In genomic region chr2L:15057225-15058117, dm6 we compare ENCODE assay signal across 1 fruit fly cellular context.
TF ChIP-seq lines count a peak whose summit lies in the region.

ck (minus strand) TSS chr2L:15057862.

TF ChIP-seq in whole organism, embryonic, 481 proteins besides CTCF, POLR2A, EP300 and RAD21 (continued from another document):
- TF ChIP-seq Myb (GFP tag; optimal IDR thresholded peaks at IDR 0.05; lab: Kevin White, UChicago) (peak; percentile 77), unpg (GFP tag; optimal IDR thresholded peaks at IDR 0.05; lab: Kevin White, UChicago) (no peak), phol (tag; optimal IDR thresholded peaks at IDR 0.05; lab: Kevin White, UChicago) (peak; percentile 10), exex (tag; optimal IDR thresholded peaks at IDR 0.05; lab: Kevin White, UChicago) (peak; percentile 2), CG12769 (tag; optimal IDR thresholded peaks at IDR 0.05; lab: Kevin White, UChicago) (peak; percentile 77), nerfin-2 (GFP tag; IDR thresholded peaks at IDR 0.05; lab: Robert Waterston, UW; ENCODE audit: partially characterized antibody) (peak; percentile 89), CG3995 (GFP tag; optimal IDR thresholded peaks at IDR 0.05; lab: Kevin White, UChicago) (peak; percentile 13), CG14860 (GFP tag; IDR thresholded peaks at IDR 0.05; lab: Robert Waterston, UW; ENCODE audit: partially characterized antibody) (peak; percentile 68), bbx (GFP tag; IDR thresholded peaks at IDR 0.05; lab: Robert Waterston, UW; ENCODE audit: partially characterized antibody) (peak; percentile 88), HLHmδ (GFP tag; optimal IDR thresholded peaks at IDR 0.05; lab: Kevin White, UChicago) (no peak), hbn (GFP tag; IDR thresholded peaks at IDR 0.05; lab: Robert Waterston, UW; ENCODE audit: partially characterized antibody) (peak; percentile 66), dmrt11E (tag; optimal IDR thresholded peaks at IDR 0.05; lab: Kevin White, UChicago) (no peak), BEAF-32 (GFP tag; optimal IDR thresholded peaks at IDR 0.05; lab: Kevin White, UChicago) (peak; percentile 73), CG9797 (GFP tag; optimal IDR thresholded peaks at IDR 0.05; lab: Kevin White, UChicago) (peak; percentile 96), Sry-δ (GFP tag; optimal IDR thresholded peaks at IDR 0.05; lab: Kevin White, UChicago) (peak; percentile 68), amos (GFP tag; IDR thresholded peaks at IDR 0.05; lab: Robert Waterston, UW; ENCODE audit: partially characterized antibody) (peak; percentile 74), CoRest (tag; optimal IDR thresholded peaks at IDR 0.05; lab: Kevin White, UChicago) (peak; percentile 15), CG3847 (GFP tag; IDR thresholded peaks at IDR 0.05; lab: Robert Waterston, UW) (peak; percentile 46; the same call in 1 of the 2 replicates), CG34376 (GFP tag; optimal IDR thresholded peaks at IDR 0.05; lab: Kevin White, UChicago) (peak; percentile 2), p53 (GFP tag; optimal IDR thresholded peaks at IDR 0.05; lab: Kevin White, UChicago) (peak; percentile 21), CG34224 (GFP tag; IDR thresholded peaks at IDR 0.05; lab: Robert Waterston, UW; ENCODE audit: partially characterized antibody) (peak; percentile 59), CG15601 (tag; optimal IDR thresholded peaks at IDR 0.05; lab: Kevin White, UChicago) (peak; percentile 1), knrl (GFP tag; IDR thresholded peaks at IDR 0.05; lab: Robert Waterston, UW; ENCODE audit: partially characterized antibody) (peak; percentile 60), Stat92E (GFP tag; optimal IDR thresholded peaks at IDR 0.05; lab: Kevin White, UChicago) (peak in 1 of 3 experiments; percentile 27), CG12391 (tag; optimal IDR thresholded peaks at IDR 0.05; lab: Kevin White, UChicago) (peak; percentile 2), D (optimal IDR thresholded peaks at IDR 0.05; lab: Kevin White, UChicago) (peak; percentile 43), D (GFP tag; optimal IDR thresholded peaks at IDR 0.05; lab: Kevin White, UChicago) (no peak), dimm (GFP tag; IDR thresholded peaks at IDR 0.05; lab: Robert Waterston, UW) (no peak), unc-4 (GFP tag; IDR thresholded peaks at IDR 0.05; lab: Robert Waterston, UW; ENCODE audit: partially characterized antibody) (peak; percentile 54), Fer1 (GFP tag; optimal IDR thresholded peaks at IDR 0.05; lab: Kevin White, UChicago) (peak; percentile 0), inv (GFP tag; IDR thresholded peaks at IDR 0.05; lab: Robert Waterston, UW; ENCODE audit: partially characterized antibody) (peak; percentile 59; the same call in 1 of the 2 replicates), CG4617 (GFP tag; optimal IDR thresholded peaks at IDR 0.05; lab: Kevin White, UChicago; ENCODE audit: borderline replicate concordance) (peak; percentile 13), CG6791 (GFP tag; IDR thresholded peaks at IDR 0.05; lab: Robert Waterston, UW; ENCODE audit: partially characterized antibody) (peak; percentile 85), cg (GFP tag; optimal IDR thresholded peaks at IDR 0.05; lab: Kevin White, UChicago) (peak; percentile 46), NC2β (GFP tag; optimal IDR thresholded peaks at IDR 0.05; lab: Kevin White, UChicago) (peak; percentile 39), Jarid2 (GFP tag; optimal IDR thresholded peaks at IDR 0.05; lab: Kevin White, UChicago) (peak; percentile 50), fd3F (GFP tag; optimal IDR thresholded peaks at IDR 0.05; lab: Kevin White, UChicago) (no peak), vvl (GFP tag; IDR thresholded peaks at IDR 0.05; lab: Robert Waterston, UW) (peak; percentile 67), CG4360 (GFP tag; IDR thresholded peaks at IDR 0.05; lab: Robert Waterston, UW) (no peak), E2f2 (GFP tag; IDR thresholded peaks at IDR 0.05; lab: Robert Waterston, UW) (peak; percentile 96), caup (GFP tag; optimal IDR thresholded peaks at IDR 0.05; lab: Kevin White, UChicago; ENCODE audit: severe bottlenecking) (no peak), Mad (GFP tag; optimal IDR thresholded peaks at IDR 0.05; lab: Kevin White, UChicago) (no peak), tll (GFP tag; optimal IDR thresholded peaks at IDR 0.05; lab: Kevin White, UChicago) (no peak), YL-1 (GFP tag; optimal IDR thresholded peaks at IDR 0.05; lab: Kevin White, UChicago) (no peak), Bdp1 (GFP tag; optimal IDR thresholded peaks at IDR 0.05; lab: Kevin White, UChicago) (no peak), Med (GFP tag; lab: Kevin White, UChicago) (peak; percentile 66), stc (GFP tag; IDR thresholded peaks at IDR 0.05; lab: Robert Waterston, UW) (peak; percentile 11; the same call in 1 of the 2 replicates), Hmr (GFP tag; optimal IDR thresholded peaks at IDR 0.05; lab: Kevin White, UChicago) (peak; percentile 64), gfzf (GFP tag; optimal IDR thresholded peaks at IDR 0.05; lab: Kevin White, UChicago) (peak; percentile 94), Scr (GFP tag; IDR thresholded peaks at IDR 0.05; lab: Robert Waterston, UW; ENCODE audit: partially characterized antibody) (peak; percentile 67), CG9215 (GFP tag; IDR thresholded peaks at IDR 0.05; lab: Robert Waterston, UW) (no peak), grau (tag; optimal IDR thresholded peaks at IDR 0.05; lab: Kevin White, UChicago) (peak; percentile 24), en (GFP tag; optimal IDR thresholded peaks at IDR 0.05; lab: Kevin White, UChicago) (no peak), CG8924 (tag; optimal IDR thresholded peaks at IDR 0.05; lab: Kevin White, UChicago) (peak; percentile 42), Dref (GFP tag; IDR thresholded peaks at IDR 0.05; lab: Robert Waterston, UW) (peak; percentile 85), Ets65A (GFP tag; lab: Kevin White, UChicago) (no peak), CG16813 (GFP tag; IDR thresholded peaks at IDR 0.05; lab: Robert Waterston, UW; ENCODE audit: partially characterized antibody) (peak; percentile 74), CG31224 (GFP tag; IDR thresholded peaks at IDR 0.05; lab: Robert Waterston, UW) (no peak), bcd (GFP tag; optimal IDR thresholded peaks at IDR 0.05; lab: Kevin White, UChicago) (peak; percentile 24), sd (tag; optimal IDR thresholded peaks at IDR 0.05; lab: Kevin White, UChicago) (peak; percentile 44), HmgZ (tag; optimal IDR thresholded peaks at IDR 0.05; lab: Kevin White, UChicago) (peak; percentile 54), Elba2 (GFP tag; optimal IDR thresholded peaks at IDR 0.05; lab: Kevin White, UChicago) (peak; percentile 89), sna (GFP tag; IDR thresholded peaks at IDR 0.05; lab: Robert Waterston, UW; ENCODE audit: partially characterized antibody) (peak; percentile 65), Dp (GFP tag; optimal IDR thresholded peaks at IDR 0.05; lab: Kevin White, UChicago) (peak; percentile 93), kah (GFP tag; optimal IDR thresholded peaks at IDR 0.05; lab: Kevin White, UChicago) (peak; percentile 70), tna (GFP tag; IDR thresholded peaks at IDR 0.05; lab: Robert Waterston, UW; ENCODE audit: partially characterized antibody) (peak; percentile 77), CG7556 (GFP tag; optimal IDR thresholded peaks at IDR 0.05; lab: Kevin White, UChicago) (no peak), CG12659 (GFP tag; optimal IDR thresholded peaks at IDR 0.05; lab: Kevin White, UChicago) (peak; percentile 63), insv (GFP tag; optimal IDR thresholded peaks at IDR 0.05; lab: Kevin White, UChicago) (peak; percentile 29 to 91), MBD-R2 (GFP tag; IDR thresholded peaks at IDR 0.05; lab: Robert Waterston, UW) (peak; percentile 57), Meics (GFP tag; optimal IDR thresholded peaks at IDR 0.05; lab: Kevin White, UChicago) (no peak), MESR4 (GFP tag; optimal IDR thresholded peaks at IDR 0.05; lab: Kevin White, UChicago) (peak; percentile 49), Pdp1 (GFP tag; optimal IDR thresholded peaks at IDR 0.05; lab: Kevin White, UChicago) (peak in 1 of 2 experiments; percentile 79), CG13287 (GFP tag; IDR thresholded peaks at IDR 0.05; lab: Robert Waterston, UW; ENCODE audit: partially characterized antibody) (peak; percentile 74), Hsf (GFP tag; optimal IDR thresholded peaks at IDR 0.05; lab: Kevin White, UChicago) (no peak), CG10267 (tag; optimal IDR thresholded peaks at IDR 0.05; lab: Kevin White, UChicago) (peak; percentile 36), CG4730 (GFP tag; IDR thresholded peaks at IDR 0.05; lab: Robert Waterston, UW) (no peak), CG2712 (tag; optimal IDR thresholded peaks at IDR 0.05; lab: Kevin White, UChicago) (peak; percentile 18), Six4 (GFP tag; optimal IDR thresholded peaks at IDR 0.05; lab: Kevin White, UChicago) (no peak), CG42726 (GFP tag; IDR thresholded peaks at IDR 0.05; lab: Robert Waterston, UW; ENCODE audit: partially characterized antibody) (0 out of 2 replicates have a peak, but pooled peaks have one; percentile 51), CG13894 (tag; optimal IDR thresholded peaks at IDR 0.05; lab: Kevin White, UChicago) (peak; percentile 23), grn (GFP tag; optimal IDR thresholded peaks at IDR 0.05; lab: Kevin White, UChicago) (peak; percentile 77), ato (GFP tag; IDR thresholded peaks at IDR 0.05; lab: Robert Waterston, UW; ENCODE audit: partially characterized antibody) (peak; percentile 77), sug (tag; optimal IDR thresholded peaks at IDR 0.05; lab: Kevin White, UChicago) (peak; percentile 46), Dll (GFP tag; IDR thresholded peaks at IDR 0.05; lab: Robert Waterston, UW; ENCODE audit: partially characterized antibody) (peak; percentile 73; the same call in 2 of the 4 replicates), luna (GFP tag; optimal IDR thresholded peaks at IDR 0.05; lab: Kevin White, UChicago) (no peak), kni (GFP tag; optimal IDR thresholded peaks at IDR 0.05; lab: Kevin White, UChicago) (peak; percentile 69), nmo (GFP tag; optimal IDR thresholded peaks at IDR 0.05; lab: Kevin White, UChicago) (peak; percentile 0), Sin3A (optimal IDR thresholded peaks at IDR 0.05; lab: Kevin White, UChicago) (peak; percentile 64), her (GFP tag; optimal IDR thresholded peaks at IDR 0.05; lab: Kevin White, UChicago) (no peak), chinmo (GFP tag; IDR thresholded peaks at IDR 0.05; lab: Robert Waterston, UW; ENCODE audit: partially characterized antibody) (0 out of 4 replicates have a peak, but pooled peaks have one; percentile 14), CG17829 (tag; optimal IDR thresholded peaks at IDR 0.05; lab: Kevin White, UChicago) (peak; percentile 39), CG30020 (tag; optimal IDR thresholded peaks at IDR 0.05; lab: Kevin White, UChicago) (peak; percentile 22), pzg (GFP tag; optimal IDR thresholded peaks at IDR 0.05; lab: Kevin White, UChicago) (peak; percentile 93), Lpt (GFP tag; optimal IDR thresholded peaks at IDR 0.05; lab: Kevin White, UChicago) (no peak), row (GFP tag; IDR thresholded peaks at IDR 0.05; lab: Robert Waterston, UW) (peak; percentile 30; the same call in 1 of the 3 replicates), vnd (GFP tag; IDR thresholded peaks at IDR 0.05; lab: Robert Waterston, UW; ENCODE audit: partially characterized antibody) (peak; percentile 54; the same call in 2 of the 3 replicates), hb (GFP tag; IDR thresholded peaks at IDR 0.05; lab: Robert Waterston, UW; ENCODE audit: partially characterized antibody) (peak; percentile 78), CG7963 (GFP tag; IDR thresholded peaks at IDR 0.05; lab: Robert Waterston, UW; ENCODE audit: partially characterized antibody) (peak; percentile 78), Bteb2 (GFP tag; optimal IDR thresholded peaks at IDR 0.05; lab: Kevin White, UChicago) (no peak), CG33213 (GFP tag; optimal IDR thresholded peaks at IDR 0.05; lab: Kevin White, UChicago) (peak; percentile 35), CG2129 (GFP tag; IDR thresholded peaks at IDR 0.05; lab: Robert Waterston, UW; ENCODE audit: partially characterized antibody) (0 out of 2 replicates have a peak, but pooled peaks have one; percentile 20), CG13624 (GFP tag; optimal IDR thresholded peaks at IDR 0.05; lab: Kevin White, UChicago) (no peak), danr (GFP tag; IDR thresholded peaks at IDR 0.05; lab: Robert Waterston, UW) (no peak), CG14710 (tag; optimal IDR thresholded peaks at IDR 0.05; lab: Kevin White, UChicago) (peak; percentile 49), Bgb (GFP tag; IDR thresholded peaks at IDR 0.05; lab: Robert Waterston, UW; ENCODE audit: partially characterized antibody) (peak; percentile 80), CG16779 (GFP tag; IDR thresholded peaks at IDR 0.05; lab: Robert Waterston, UW) (no peak), lab (GFP tag; optimal IDR thresholded peaks at IDR 0.05; lab: Kevin White, UChicago) (peak; percentile 9), CG9817 (tag; optimal IDR thresholded peaks at IDR 0.05; lab: Kevin White, UChicago) (no peak), CG31365 (tag; optimal IDR thresholded peaks at IDR 0.05; lab: Kevin White, UChicago) (peak; percentile 77), CG8290 (GFP tag; optimal IDR thresholded peaks at IDR 0.05; lab: Kevin White, UChicago) (peak; percentile 67), CG8290 (tag; optimal IDR thresholded peaks at IDR 0.05; lab: Kevin White, UChicago) (peak; percentile 20 to 77), gsb-n (tag; optimal IDR thresholded peaks at IDR 0.05; lab: Kevin White, UChicago) (peak; percentile 29), zen (tag; optimal IDR thresholded peaks at IDR 0.05; lab: Kevin White, UChicago) (peak; percentile 66)
